Worm (Caenorhabditis elegans): ENCODE data around the gene srbc-60.
A peak's percentile ranks its signal among the peaks of the same experiment; 100 is the strongest.

srbc-60 gene

DNA sequence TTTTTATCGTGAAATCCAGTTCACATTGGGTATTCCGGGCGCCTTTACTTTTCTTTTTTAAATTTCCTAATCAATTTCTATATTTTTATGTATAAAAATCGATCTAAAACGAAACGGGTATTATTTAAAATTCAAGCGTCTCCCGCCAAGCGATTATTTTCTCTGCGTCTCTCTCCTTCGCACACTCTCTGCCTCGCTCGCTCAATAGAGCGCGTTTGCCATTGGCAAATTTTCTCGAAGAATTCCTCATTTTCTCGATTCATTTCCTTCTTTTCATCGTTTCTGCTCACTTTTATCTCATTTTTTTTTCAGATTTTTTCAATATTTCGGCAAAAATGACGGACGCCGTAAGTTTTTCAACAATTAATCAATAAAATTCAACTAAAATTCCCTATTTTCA is 6.8 kb upstream of the srbc-60 start, which contains the start of gene sti-1 (continued):
- TF ChIP-seq B0019.2 (GFP tag; conservative IDR thresholded peaks at IDR 0.05) (no peak), Y53F4B.3 (GFP tag; IDR thresholded peaks at IDR 0.05) (no peak), sea-2 (GFP tag; IDR thresholded peaks at IDR 0.05) (no peak), ceh-79 (tag; optimal IDR thresholded peaks at IDR 0.05) (no peak), ztf-28 (GFP tag; IDR thresholded peaks at IDR 0.05) (no peak), hsf-1 (GFP tag; IDR thresholded peaks at IDR 0.05) (peak; percentile 98), ZK185.1 (tag; optimal IDR thresholded peaks at IDR 0.05; ENCODE audit: poor library complexity, severe bottlenecking) (peak; percentile 7), mel-28 (tag; optimal IDR thresholded peaks at IDR 0.05; ENCODE audit: borderline replicate concordance) (no peak), F23B12.7 (tag; optimal IDR thresholded peaks at IDR 0.05; ENCODE audit: insufficient read depth) (peak; percentile 30), madf-6 (GFP tag; IDR thresholded peaks at IDR 0.05) (peak; percentile 72), xnd-1 (tag; optimal IDR thresholded peaks at IDR 0.05) (no peak), K12H6.12 (tag; optimal IDR thresholded peaks at IDR 0.05) (peak; percentile 63), C06A6.2 (GFP tag; conservative IDR thresholded peaks at IDR 0.05) (no peak), B0336.3 (GFP tag; IDR thresholded peaks at IDR 0.05) (peak; percentile 67), somi-1 (GFP tag; optimal IDR thresholded peaks at IDR 0.05) (no peak), nfyb-1 (GFP tag; IDR thresholded peaks at IDR 0.05) (peak; percentile 44; the same call in 1 of the 2 replicates), ekl-4 (GFP tag; IDR thresholded peaks at IDR 0.05) (peak; percentile 67; the same call in 1 of the 2 replicates), snpc-3.4 (tag; optimal IDR thresholded peaks at IDR 0.05) (peak; percentile 55), cebp-1 (GFP tag; IDR thresholded peaks at IDR 0.05) (no peak), cebp-1 (tag; optimal IDR thresholded peaks at IDR 0.05) (peak; percentile 59), T07F8.4 (tag; optimal IDR thresholded peaks at IDR 0.05) (no peak), lin-35 (GFP tag; optimal IDR thresholded peaks at IDR 0.05) (peak; percentile 39 to 85 (median 72)), ceh-58 (GFP tag; IDR thresholded peaks at IDR 0.05) (no peak), Y79H2A.3 (GFP tag; conservative IDR thresholded peaks at IDR 0.05) (no peak), sdz-38 (tag; optimal IDR thresholded peaks at IDR 0.05) (no peak), ceh-27 (GFP tag; optimal IDR thresholded peaks at IDR 0.05) (peak; percentile 47), dpff-1 (tag; optimal IDR thresholded peaks at IDR 0.05) (no peak), let-526 (GFP tag; IDR thresholded peaks at IDR 0.05) (no peak), F55B11.4 (tag; optimal IDR thresholded peaks at IDR 0.05; ENCODE audit: borderline replicate concordance, insufficient read depth) (no peak), hmg-1.2 (GFP tag; IDR thresholded peaks at IDR 0.05) (peak; percentile 99), ztf-3 (GFP tag; optimal IDR thresholded peaks at IDR 0.05) (no peak), ztf-25 (GFP tag; IDR thresholded peaks at IDR 0.05) (no peak), lsl-1 (GFP tag; optimal IDR thresholded peaks at IDR 0.05) (peak; percentile 38), nhr-27 (tag; optimal IDR thresholded peaks at IDR 0.05) (no peak), ccch-3 (GFP tag; optimal IDR thresholded peaks at IDR 0.05) (no peak), ceh-40 (GFP tag; IDR thresholded peaks at IDR 0.05) (no peak), F57A8.1 (GFP tag; optimal IDR thresholded peaks at IDR 0.05) (no peak), him-1 (tag; optimal IDR thresholded peaks at IDR 0.05) (peak; percentile 24), efl-1 (GFP tag; optimal IDR thresholded peaks at IDR 0.05) (peak; percentile 92), rcor-1 (GFP tag; IDR thresholded peaks at IDR 0.05) (peak; percentile 64; the same call in 1 of the 2 replicates), egl-18 (GFP tag; IDR thresholded peaks at IDR 0.05) (no peak), mxl-1 (tag; optimal IDR thresholded peaks at IDR 0.05) (no peak), attf-5 (GFP tag; optimal IDR thresholded peaks at IDR 0.05) (no peak), mcd-1 (GFP tag; IDR thresholded peaks at IDR 0.05) (peak; percentile 98), bed-1 (GFP tag; IDR thresholded peaks at IDR 0.05) (no peak), F22D6.2 (tag; optimal IDR thresholded peaks at IDR 0.05) (no peak), nhr-120 (GFP tag; IDR thresholded peaks at IDR 0.05) (no peak), F33H1.4 (GFP tag; IDR thresholded peaks at IDR 0.05) (peak; percentile 28; the same call in 1 of the 2 replicates), fkh-3 (tag; optimal IDR thresholded peaks at IDR 0.05) (no peak)

All from whole organism, young adult.